Fruit fly (Drosophila melanogaster) whole organism, embryonic: Measurements from ENCODE around the gene r-l.

ENCODE experiments used
- Abd-B ChIP-seq: fragments of 200-800 bp; sonication (Bioruptor generic); optimal IDR thresholded peaks from 2 replicates; lab custom pipeline; 2018; ENCODE audit warnings: missing biosample characterization, mild to moderate bottlenecking, missing genetic modification characterization, moderate library complexity
- Awh ChIP-seq: fragments of 200-800 bp; sonication (Bioruptor generic); IDR thresholded peaks from 2 replicates; pipeline ENCODE4, ENCODE4 v1.3.6; 2022; ENCODE audit warnings: missing biosample characterization, missing genetic modification characterization
- CG11504 ChIP-seq: fragments of 200-800 bp; sonication (Bioruptor generic); optimal IDR thresholded peaks from 3 replicates; lab custom pipeline; 2019; ENCODE audit warnings: missing biosample characterization, mild to moderate bottlenecking, missing genetic modification characterization, moderate library complexity
- CG12391 ChIP-seq: fragments of 200-800 bp; sonication (Bioruptor generic); optimal IDR thresholded peaks from 3 replicates; lab custom pipeline; 2018; ENCODE audit warnings: missing biosample characterization, mild to moderate bottlenecking, missing genetic modification characterization, moderate library complexity
- CG14667 ChIP-seq: fragments of 200-800 bp; sonication (Bioruptor generic); IDR thresholded peaks from 2 replicates; pipeline ENCODE4 v1.3.6; 2022; ENCODE audit warnings: missing biosample characterization, missing genetic modification characterization
- CG17612 ChIP-seq: fragments of 200-800 bp; sonication (Bioruptor generic); IDR thresholded peaks from 2 replicates; pipeline ENCODE4 v1.3.6; 2022; ENCODE audit warnings: missing biosample characterization, missing genetic modification characterization
- CG17829 ChIP-seq: fragments of 200-800 bp; optimal IDR thresholded peaks from 2 replicates; lab custom pipeline; 2019; ENCODE audit warnings: missing biosample characterization, mild to moderate bottlenecking, missing genetic modification characterization, moderate library complexity
- CG3065 ChIP-seq: fragments of 200-800 bp; sonication (Bioruptor generic); optimal IDR thresholded peaks from 2 replicates; lab custom pipeline; 2016; ENCODE audit warnings: missing biosample characterization, missing genetic modification characterization
- CG3281 ChIP-seq: fragments of 200-800 bp; sonication (Bioruptor generic); optimal IDR thresholded peaks from 3 replicates; lab custom pipeline; 2017; ENCODE audit warnings: missing biosample characterization, mild to moderate bottlenecking, missing genetic modification characterization
- CG34422 ChIP-seq: fragments of 200-800 bp; sonication (Bioruptor generic); IDR thresholded peaks from 3 replicates; pipeline ENCODE4 v1.3.6; 2022; ENCODE audit warnings: missing biosample characterization, missing genetic modification characterization
- CG43689 ChIP-seq: fragments of 200-800 bp; sonication (Bioruptor generic); IDR thresholded peaks from 2 replicates; pipeline ENCODE4 v1.3.6; 2022; ENCODE audit warnings: missing biosample characterization, missing genetic modification characterization
- CG4707 ChIP-seq: fragments of 200-800 bp; sonication (Bioruptor generic); optimal IDR thresholded peaks from 2 replicates; lab custom pipeline; 2018; ENCODE audit warnings: missing biosample characterization, mild to moderate bottlenecking, missing genetic modification characterization, moderate library complexity
- CG7786 ChIP-seq: fragments of 200-800 bp; sonication (Bioruptor generic); optimal IDR thresholded peaks from 2 replicates; lab custom pipeline; 2016; ENCODE audit warnings: missing biosample characterization, missing genetic modification characterization
- CG8290 ChIP-seq, 3 experiments: fragments of 200-800 bp; sonication (Bioruptor generic); optimal IDR thresholded peaks; 2 replicates each; lab custom pipeline; 2016 to 2019; ENCODE audit warnings: missing biosample characterization in 3 of 3, missing genetic modification characterization in 3 of 3, mild to moderate bottlenecking in 2 of 3, moderate library complexity in 1 of 3
- CG8924 ChIP-seq: fragments of 200-800 bp; optimal IDR thresholded peaks from 3 replicates; lab custom pipeline; 2019; ENCODE audit warnings: missing biosample characterization, mild to moderate bottlenecking, missing genetic modification characterization, moderate library complexity
- D19B ChIP-seq: fragments of 200-800 bp; sonication (Bioruptor generic); optimal IDR thresholded peaks from 2 replicates; lab custom pipeline; 2017; ENCODE audit warnings: missing biosample characterization, mild to moderate bottlenecking, missing genetic modification characterization
- Dip2 ChIP-seq: fragments of 200-800 bp; sonication (Bioruptor generic); IDR thresholded peaks from 2 replicates; pipeline ENCODE4 v1.3.6; 2022; ENCODE audit warnings: missing biosample characterization, missing genetic modification characterization
- GATAe ChIP-seq: fragments of 200-800 bp; sonication (Bioruptor generic); conservative IDR thresholded peaks from 2 replicates; pipeline ENCODE4 v1.3.6; 2022; ENCODE audit warnings: missing biosample characterization, missing genetic modification characterization
- H2.0 ChIP-seq: fragments of 200-800 bp; sonication (Bioruptor generic); IDR thresholded peaks from 2 replicates; pipeline ENCODE4 v1.3.6; 2022; ENCODE audit warnings: missing biosample characterization, missing genetic modification characterization
- HmgZ ChIP-seq: fragments of 200-800 bp; sonication (Bioruptor generic); optimal IDR thresholded peaks from 2 replicates; lab custom pipeline; 2018; ENCODE audit warnings: missing biosample characterization, mild to moderate bottlenecking, missing genetic modification characterization
- Hr51 ChIP-seq, 2 experiments: fragments of 200-800 bp; sonication (Bioruptor generic); optimal IDR thresholded peaks; 2 replicates in 1 of 2; 3 replicates in 1 of 2; lab custom pipeline; 2016 to 2018; ENCODE audit warnings: missing biosample characterization in 2 of 2, missing genetic modification characterization in 2 of 2, mild to moderate bottlenecking in 1 of 2, moderate library complexity in 1 of 2
- Jarid2 ChIP-seq: fragments of 200-800 bp; sonication (Bioruptor generic); optimal IDR thresholded peaks from 3 replicates; lab custom pipeline; 2017; ENCODE audit warnings: mild to moderate bottlenecking, missing biosample characterization, missing genetic modification reagents, missing genetic modification characterization
- Lhr ChIP-seq: fragments of 200-800 bp; sonication (Bioruptor generic); optimal IDR thresholded peaks from 3 replicates; lab custom pipeline; 2017; ENCODE audit warnings: mild to moderate bottlenecking, missing biosample characterization, missing genetic modification reagents, missing genetic modification characterization
- Neu2 ChIP-seq: fragments of 200-800 bp; sonication (Bioruptor generic); optimal IDR thresholded peaks from 3 replicates; lab custom pipeline; 2016; ENCODE audit warnings: missing biosample characterization, missing genetic modification characterization, borderline replicate concordance
- NfI ChIP-seq: fragments of 200-800 bp; sonication (Bioruptor generic); optimal IDR thresholded peaks from 3 replicates; lab custom pipeline; 2018; ENCODE audit warnings: missing biosample characterization, mild to moderate bottlenecking, missing genetic modification characterization, moderate library complexity
- ap ChIP-seq: fragments of 200-800 bp; sonication (Bioruptor generic); IDR thresholded peaks from 2 replicates; pipeline ENCODE4 v1.3.6; 2022; ENCODE audit warnings: missing biosample characterization, missing genetic modification characterization
- cato ChIP-seq: fragments of 200-800 bp; sonication (Bioruptor generic); optimal IDR thresholded peaks from 2 replicates; lab custom pipeline; 2016; ENCODE audit warnings: missing biosample characterization, missing genetic modification characterization, borderline replicate concordance
- eve ChIP-seq, 2 experiments: fragments of >200 bp; optimal IDR thresholded peaks; 2 replicates each; lab custom pipeline; 2017; ENCODE audit warnings: missing biosample characterization in 2 of 2, missing genetic modification characterization in 2 of 2
- gcm ChIP-seq: fragments of 200-800 bp; sonication (Bioruptor generic); optimal IDR thresholded peaks from 2 replicates; lab custom pipeline; 2019; ENCODE audit warnings: missing biosample characterization, mild to moderate bottlenecking, missing genetic modification characterization, moderate library complexity
- hb ChIP-seq: fragments of 200-800 bp; sonication (Bioruptor generic); IDR thresholded peaks from 3 replicates; pipeline ENCODE4 v1.3.6; 2022; ENCODE audit warnings: missing biosample characterization, missing genetic modification characterization; ENCODE audit not compliant: partially characterized antibody
- hkb ChIP-seq, 2 experiments: fragments of 200-800 bp in 1 of 2; fragments of >200 bp in 1 of 2; sonication (Bioruptor generic) in 1 of 2; IDR thresholded peaks in 1 of 2; optimal IDR thresholded peaks in 1 of 2; 2 replicates each; pipeline versions ENCODE4 v1.3.6 to Lab custom; 2017 to 2022; ENCODE audit warnings: missing biosample characterization in 1 of 2, missing genetic modification characterization in 1 of 2
- kni ChIP-seq: fragments of 200-800 bp; sonication (Bioruptor generic); optimal IDR thresholded peaks from 3 replicates; lab custom pipeline; 2017; ENCODE audit warnings: mild to moderate bottlenecking, missing biosample characterization, missing genetic modification reagents, missing genetic modification characterization
- lola ChIP-seq, 3 experiments: fragments of >200 bp in 2 of 3; fragments of 200-800 bp in 1 of 3; sonication (Bioruptor generic) in 1 of 3; optimal IDR thresholded peaks; 2 replicates each; lab custom pipeline; 2017 to 2019; ENCODE audit warnings: missing biosample characterization in 3 of 3, missing genetic modification characterization in 3 of 3, mild to moderate bottlenecking in 1 of 3, moderate library complexity in 1 of 3
- pnt ChIP-seq: fragments of 200-800 bp; sonication (Bioruptor generic); optimal IDR thresholded peaks from 3 replicates; lab custom pipeline; 2016; ENCODE audit warnings: missing biosample characterization, missing genetic modification characterization
- seq ChIP-seq: fragments of 200-800 bp; sonication (Bioruptor generic); IDR thresholded peaks from 2 replicates; pipeline ENCODE4 v1.3.6; 2022; ENCODE audit warnings: missing biosample characterization, missing genetic modification characterization
- shn ChIP-seq: fragments of 200-800 bp; sonication (Bioruptor generic); optimal IDR thresholded peaks from 3 replicates; lab custom pipeline; 2016; ENCODE audit warnings: missing biosample characterization, missing genetic modification characterization
- so ChIP-seq: fragments of 200-800 bp; sonication (Bioruptor generic); IDR thresholded peaks from 3 replicates; pipeline ENCODE4 v1.3.6; 2022; ENCODE audit warnings: missing biosample characterization, missing genetic modification characterization
- ttk ChIP-seq: fragments of 200-800 bp; sonication (Bioruptor generic); IDR thresholded peaks from 2 replicates; pipeline ENCODE4 v2.1.2; 2022; ENCODE audit warnings: missing biosample characterization, missing genetic modification characterization
- tup ChIP-seq: fragments of 200-800 bp; sonication (Bioruptor generic); optimal IDR thresholded peaks from 2 replicates; lab custom pipeline; 2016; ENCODE audit warnings: missing biosample characterization, mild to moderate bottlenecking, missing genetic modification characterization, moderate library complexity
- usp ChIP-seq: fragments of >200 bp; optimal IDR thresholded peaks from 2 replicates; lab custom pipeline; 2017; ENCODE audit warnings: missing biosample characterization, missing genetic modification characterization
- vfl ChIP-seq: fragments of 200-800 bp; sonication (Bioruptor generic); optimal IDR thresholded peaks from 2 replicates; lab custom pipeline; 2016; ENCODE audit warnings: missing biosample characterization, missing genetic modification characterization
- vnd ChIP-seq: fragments of 200-800 bp; sonication (Bioruptor generic); IDR thresholded peaks from 3 replicates; pipeline ENCODE4 v1.3.6; 2022; ENCODE audit warnings: missing biosample characterization, missing genetic modification characterization; ENCODE audit not compliant: partially characterized antibody
- zen2 ChIP-seq: fragments of 200-800 bp; sonication (Bioruptor generic); IDR thresholded peaks from 3 replicates; pipeline ENCODE4 v1.3.6; 2022; ENCODE audit warnings: missing biosample characterization, missing genetic modification characterization; ENCODE audit not compliant: partially characterized antibody
- zfh1 ChIP-seq: fragments of 200-800 bp; sonication (Bioruptor generic); IDR thresholded peaks from 3 replicates; pipeline ENCODE4 v1.3.6; 2022; ENCODE audit warnings: missing biosample characterization, missing genetic modification characterization

Gene r-l

dm6 chr3R:21112742-21113465, 39.8 kb upstream of the r-l start (continued):
- TF ChIP-seq CG8924 (tag; lab: Kevin White, UChicago): peak; percentile 90
- TF ChIP-seq vfl (GFP tag; lab: Kevin White, UChicago): peak; percentile 78
- TF ChIP-seq Abd-B (GFP tag; lab: Kevin White, UChicago): peak; percentile 73
- peak; percentile 67 for TF ChIP-seq Lhr (GFP tag; lab: Kevin White, UChicago)
- peak in 1 of 3 experiments; percentile 73 for TF ChIP-seq lola (GFP tag; optimal IDR thresholded peaks at IDR 0.05; lab: Kevin White, UChicago)
- peak; percentile 73 for TF ChIP-seq cato (GFP tag; lab: Kevin White, UChicago)
- TF ChIP-seq GATAe (GFP tag; lab: Robert Waterston, UW): peak; percentile 75
- TF ChIP-seq CG14667 (GFP tag; lab: Robert Waterston, UW): peak; percentile 73
- TF ChIP-seq hb (GFP tag; lab: Robert Waterston, UW): no peak
- TF ChIP-seq zen2 (GFP tag; lab: Robert Waterston, UW): no peak
- peak; percentile 78 for TF ChIP-seq ap (GFP tag; lab: Robert Waterston, UW)
- TF ChIP-seq usp (GFP tag; lab: Kevin White, UChicago): no peak
- TF ChIP-seq zfh1 (GFP tag; lab: Robert Waterston, UW): peak; percentile 86
- TF ChIP-seq Dip2 (GFP tag; lab: Robert Waterston, UW): no peak
- peak; percentile 84 for TF ChIP-seq CG4707 (GFP tag; lab: Kevin White, UChicago)
- TF ChIP-seq vnd: no peak
- peak; percentile 55 for TF ChIP-seq D19B (GFP tag; lab: Kevin White, UChicago)
- peak; percentile 36; the same call in 1 of the 2 replicates for TF ChIP-seq CG17612 (GFP tag; lab: Robert Waterston, UW)
- peak; percentile 89 for TF ChIP-seq Awh (GFP tag; lab: Robert Waterston, UW)
- peak; percentile 84 for TF ChIP-seq tup (GFP tag; lab: Kevin White, UChicago)

- TF ChIP-seq CG11504 (tag; lab: Kevin White, UChicago): peak; percentile 60
- TF ChIP-seq NfI (GFP tag; lab: Kevin White, UChicago): peak; percentile 41
- TF ChIP-seq Jarid2 (GFP tag; lab: Kevin White, UChicago): no peak
- 0 out of 2 replicates have a peak, but pooled peaks have one; percentile 14 for TF ChIP-seq H2.0 (GFP tag; lab: Robert Waterston, UW)
- TF ChIP-seq hkb (optimal IDR thresholded peaks at IDR 0.05; lab: Kevin White, UChicago): no peak
- peak; percentile 50; the same call in 1 of the 2 replicates for TF ChIP-seq hkb (GFP tag; IDR thresholded peaks at IDR 0.05; lab: Robert Waterston, UW)
- no peak for TF ChIP-seq pnt (GFP tag; lab: Kevin White, UChicago)
- TF ChIP-seq CG7786 (GFP tag; lab: Kevin White, UChicago): peak; percentile 23
- peak; percentile 26 for TF ChIP-seq CG3281 (GFP tag; lab: Kevin White, UChicago)
- TF ChIP-seq Neu2 (GFP tag; lab: Kevin White, UChicago): no peak
- no peak for TF ChIP-seq CG3065 (GFP tag; lab: Kevin White, UChicago)
- TF ChIP-seq CG12391 (tag; lab: Kevin White, UChicago): peak; percentile 38
- peak in 1 of 2 experiments; percentile 72 for TF ChIP-seq Hr51 (GFP tag; optimal IDR thresholded peaks at IDR 0.05; lab: Kevin White, UChicago)
- no peak for TF ChIP-seq eve (GFP tag; optimal IDR thresholded peaks at IDR 0.05; lab: Kevin White, UChicago)
- TF ChIP-seq ttk (GFP tag; lab: Robert Waterston, UW): 0 out of 2 replicates have a peak, but pooled peaks have one; percentile 10
- peak; percentile 51; the same call in 1 of the 3 replicates for TF ChIP-seq so (GFP tag; lab: Robert Waterston, UW)
- 0 out of 3 replicates have a peak, but pooled peaks have one; percentile 7 for TF ChIP-seq CG34422 (GFP tag; lab: Robert Waterston, UW)
- TF ChIP-seq HmgZ (tag; lab: Kevin White, UChicago): no peak
- TF ChIP-seq CG8290 (GFP tag; optimal IDR thresholded peaks at IDR 0.05; lab: Kevin White, UChicago): peak; percentile 50
- TF ChIP-seq CG8290 (tag; optimal IDR thresholded peaks at IDR 0.05; lab: Kevin White, UChicago): no peak
- no peak for TF ChIP-seq CG43689 (GFP tag; lab: Robert Waterston, UW)
- TF ChIP-seq CG17829 (tag; lab: Kevin White, UChicago): peak; percentile 19
- TF ChIP-seq shn (GFP tag; lab: Kevin White, UChicago): peak; percentile 26
- peak; percentile 38; the same call in 1 of the 2 replicates for TF ChIP-seq seq (GFP tag; lab: Robert Waterston, UW)
- TF ChIP-seq gcm (GFP tag; lab: Kevin White, UChicago): peak; percentile 55
- TF ChIP-seq kni: peak; percentile 73
- no peak for TF ChIP-seq zfh1 (GFP tag; lab: Robert Waterston, UW)
Measured at dm6 chr3R:21111964-21112740, 39.0 kb upstream of the r-l start.
